Worm (Caenorhabditis elegans) whole organism, young adult: ENCODE measurements around the gene F55B12.10.
A peak's percentile ranks its signal among the peaks of the same experiment; 100 is the strongest.

Experiments used
- B0336.3 ChIP-seq: fragments of 200-800 bp; sonication (Bioruptor generic); IDR thresholded peaks from 2 replicates; pipeline ENCODE4 v1.3.6; 2022; ENCODE audit warnings: missing genetic modification characterization, missing compliant biosample characterization
- F23B12.7 ChIP-seq: sonication (generic microtip); optimal IDR thresholded peaks from 2 replicates; lab custom pipeline; 2017; ENCODE audit warnings: missing genetic modification characterization, mild to moderate bottlenecking, missing compliant biosample characterization, antibody characterized with exemption, moderate library complexity; ENCODE audit not compliant: insufficient read depth
- F39B2.1 ChIP-seq: fragments of 200-800 bp; sonication (Bioruptor generic); IDR thresholded peaks from 2 replicates; pipeline ENCODE4 v1.3.6; 2022; ENCODE audit warnings: missing genetic modification reagents, missing genetic modification characterization, missing compliant biosample characterization
- F49E8.2 ChIP-seq: sonication (generic microtip); optimal IDR thresholded peaks from 3 replicates; lab custom pipeline; 2017; ENCODE audit warnings: missing genetic modification characterization, mild to moderate bottlenecking, missing compliant biosample characterization, antibody characterized with exemption, moderate library complexity; ENCODE audit not compliant: insufficient read depth
- F55B11.4 ChIP-seq: sonication (generic microtip); optimal IDR thresholded peaks from 2 replicates; lab custom pipeline; 2016; ENCODE audit warnings: missing compliant biosample characterization, missing genetic modification characterization, borderline replicate concordance; ENCODE audit not compliant: insufficient read depth
- K12H6.12 ChIP-seq: fragments of 200-800 bp; sonication (Bioruptor generic); optimal IDR thresholded peaks from 2 replicates; lab custom pipeline; 2018; ENCODE audit warnings: mild to moderate bottlenecking, missing genetic modification characterization, missing compliant biosample characterization
- Y56A3A.18 ChIP-seq: fragments of 200-800 bp; sonication (Bioruptor generic); IDR thresholded peaks from 2 replicates; pipeline ENCODE4 v1.3.6; 2022; ENCODE audit warnings: missing genetic modification reagents, missing genetic modification characterization, missing compliant biosample characterization
- ama-1 ChIP-seq, 3 experiments: fragments of 150-350 bp in 1 of 3; sonication (generic microtip) in 2 of 3; optimal IDR thresholded peaks; 2 replicates each; lab custom pipeline; 2014 to 2018; ENCODE audit warnings: missing biosample characterization in 2 of 3, missing genetic modification characterization in 2 of 3, missing genetic modification reagents in 2 of 3
- attf-5 ChIP-seq: fragments of 200-800 bp; sonication (Bioruptor generic); optimal IDR thresholded peaks from 2 replicates; lab custom pipeline; 2018; ENCODE audit warnings: mild to moderate bottlenecking, missing genetic modification characterization, missing compliant biosample characterization
- cebp-1 ChIP-seq, 2 experiments: fragments of 200-800 bp in 1 of 2; sonication (Bioruptor generic) in 1 of 2; sonication (generic microtip) in 1 of 2; IDR thresholded peaks in 1 of 2; optimal IDR thresholded peaks in 1 of 2; 2 replicates each; pipeline versions ENCODE4 v1.3.6 to Lab custom; 2017 to 2022; ENCODE audit warnings: missing compliant biosample characterization in 2 of 2, missing genetic modification characterization in 2 of 2, mild to moderate bottlenecking in 1 of 2, missing genetic modification reagents in 1 of 2, moderate library complexity in 1 of 2
- ceh-100 ChIP-seq: fragments of 200-800 bp; sonication (Bioruptor generic); IDR thresholded peaks from 2 replicates; pipeline ENCODE4 v1.3.6; 2022; ENCODE audit warnings: missing genetic modification reagents, missing genetic modification characterization, missing compliant biosample characterization
- ceh-27 ChIP-seq: fragments of 200-800 bp; sonication (Bioruptor generic); optimal IDR thresholded peaks from 2 replicates; lab custom pipeline; 2018; ENCODE audit warnings: mild to moderate bottlenecking, missing genetic modification characterization, moderate library complexity, missing compliant biosample characterization
- chd-7 ChIP-seq: sonication (generic microtip); optimal IDR thresholded peaks from 2 replicates; lab custom pipeline; 2016; ENCODE audit warnings: mild to moderate bottlenecking, missing genetic modification characterization, moderate library complexity, missing compliant biosample characterization
- egrh-3 ChIP-seq: fragments of 200-800 bp; sonication (Bioruptor generic); IDR thresholded peaks from 2 replicates; pipeline ENCODE4 v1.3.6; 2022; ENCODE audit warnings: missing genetic modification reagents, missing genetic modification characterization, missing compliant biosample characterization
- ekl-4 ChIP-seq: fragments of 200-800 bp; sonication (Bioruptor generic); IDR thresholded peaks from 2 replicates; pipeline ENCODE4 v1.3.6; 2022; ENCODE audit warnings: missing genetic modification reagents, missing genetic modification characterization, missing compliant biosample characterization
- ets-4 ChIP-seq: fragments of 200-800 bp; sonication (Bioruptor generic); optimal IDR thresholded peaks from 2 replicates; lab custom pipeline; 2018; ENCODE audit warnings: mild to moderate bottlenecking, missing genetic modification characterization, missing compliant biosample characterization
- gei-17 ChIP-seq: fragments of 200-800 bp; sonication (Bioruptor generic); optimal IDR thresholded peaks from 2 replicates; lab custom pipeline; 2018; ENCODE audit warnings: mild to moderate bottlenecking, missing genetic modification characterization, missing compliant biosample characterization
- hmg-1.2 ChIP-seq: fragments of 200-800 bp; sonication (Bioruptor generic); IDR thresholded peaks from 2 replicates; pipeline ENCODE4 v1.3.6; 2022; ENCODE audit warnings: missing genetic modification reagents, missing genetic modification characterization, missing compliant biosample characterization
- hmg-20 ChIP-seq: fragments of 200-800 bp; sonication (Bioruptor generic); IDR thresholded peaks from 2 replicates; pipeline ENCODE4 v1.3.6; 2022; ENCODE audit warnings: missing genetic modification reagents, missing genetic modification characterization, missing compliant biosample characterization
- hsf-1 ChIP-seq: fragments of 200-800 bp; sonication (Bioruptor generic); IDR thresholded peaks from 2 replicates; pipeline ENCODE4 v1.3.6; 2022; ENCODE audit warnings: missing genetic modification reagents, missing genetic modification characterization, missing compliant biosample characterization
- let-607 ChIP-seq, 2 experiments: fragments of 200-800 bp in 1 of 2; sonication (Bioruptor generic) in 1 of 2; sonication (generic microtip) in 1 of 2; optimal IDR thresholded peaks; 2 replicates each; lab custom pipeline; 2016 to 2018; ENCODE audit warnings: mild to moderate bottlenecking in 2 of 2, missing compliant biosample characterization in 2 of 2, missing genetic modification characterization in 2 of 2, moderate library complexity in 2 of 2, missing genotype in 1 of 2
- lin-35 ChIP-seq, 3 experiments: fragments of 150-350 bp in 2 of 3; sonication (generic microtip) in 1 of 3; optimal IDR thresholded peaks; 2 replicates each; lab custom pipeline; 2014 to 2018; ENCODE audit warnings: missing biosample characterization in 3 of 3, missing genetic modification characterization in 3 of 3, missing genetic modification reagents in 3 of 3
- lir-1 ChIP-seq: fragments of 200-800 bp; sonication (Bioruptor generic); conservative IDR thresholded peaks from 2 replicates; pipeline ENCODE4 v1.3.6; 2022; ENCODE audit warnings: missing genetic modification reagents, missing genetic modification characterization, missing compliant biosample characterization
- lsl-1 ChIP-seq: fragments of 200-800 bp; sonication (Bioruptor generic); optimal IDR thresholded peaks from 2 replicates; lab custom pipeline; 2018; ENCODE audit warnings: mild to moderate bottlenecking, missing genetic modification characterization, moderate library complexity, missing compliant biosample characterization
- madf-3 ChIP-seq: fragments of 200-800 bp; sonication (Bioruptor generic); IDR thresholded peaks from 2 replicates; pipeline ENCODE4 v1.3.6; 2022; ENCODE audit warnings: missing genetic modification reagents, missing genetic modification characterization, missing compliant biosample characterization
- mxl-1 ChIP-seq: sonication (generic microtip); optimal IDR thresholded peaks from 2 replicates; lab custom pipeline; 2016; ENCODE audit warnings: missing genetic modification characterization, missing compliant biosample characterization
- pbrm-1 ChIP-seq: fragments of 200-800 bp; sonication (Bioruptor generic); IDR thresholded peaks from 2 replicates; pipeline ENCODE4 v1.3.6; 2022; ENCODE audit warnings: missing genetic modification reagents, missing genetic modification characterization, missing compliant biosample characterization
- rcor-1 ChIP-seq: fragments of 200-800 bp; sonication (Bioruptor generic); IDR thresholded peaks from 2 replicates; pipeline ENCODE4 v1.3.6; 2022; ENCODE audit warnings: missing genetic modification reagents, missing genetic modification characterization, missing compliant biosample characterization
- sdz-38 ChIP-seq: sonication (generic microtip); optimal IDR thresholded peaks from 2 replicates; lab custom pipeline; 2016; ENCODE audit warnings: missing genotype, missing genetic modification characterization, missing compliant biosample characterization
- snpc-1.1 ChIP-seq: sonication (generic microtip); optimal IDR thresholded peaks from 2 replicates; lab custom pipeline; 2017; ENCODE audit warnings: missing genetic modification characterization, mild to moderate bottlenecking, missing compliant biosample characterization, antibody characterized with exemption, moderate library complexity, missing genotype, missing genetic modification reagents; ENCODE audit not compliant: insufficient read depth
- snpc-1.3 ChIP-seq: sonication (generic microtip); optimal IDR thresholded peaks from 2 replicates; lab custom pipeline; 2017; ENCODE audit warnings: missing genetic modification characterization, mild to moderate bottlenecking, missing compliant biosample characterization, antibody characterized with exemption, moderate library complexity, missing genotype, missing genetic modification reagents; ENCODE audit not compliant: insufficient read depth
- snpc-4 ChIP-seq, 5 experiments: fragments of 150-350 bp in 1 of 5; sonication (generic microtip) in 4 of 5; optimal IDR thresholded peaks; 2 replicates each; lab custom pipeline; 2014 to 2018; ENCODE audit warnings: missing genetic modification characterization in 5 of 5, missing biosample characterization in 3 of 5, antibody characterized with exemption in 2 of 5, mild to moderate bottlenecking in 2 of 5, missing compliant biosample characterization in 2 of 5, missing genotype in 2 of 5, moderate library complexity in 2 of 5, missing genetic modification reagents in 1 of 5
- somi-1 ChIP-seq: fragments of 200-800 bp; sonication (Bioruptor generic); optimal IDR thresholded peaks from 2 replicates; lab custom pipeline; 2018; ENCODE audit warnings: mild to moderate bottlenecking, missing genetic modification characterization, missing compliant biosample characterization
- tbp1 ChIP-seq: fragments of 200-800 bp; sonication (Bioruptor generic); optimal IDR thresholded peaks from 2 replicates; lab custom pipeline; 2018; ENCODE audit warnings: mild to moderate bottlenecking, missing genetic modification characterization, missing compliant biosample characterization
- unc-130 ChIP-seq: sonication (generic microtip); optimal IDR thresholded peaks from 2 replicates; lab custom pipeline; 2016; ENCODE audit warnings: missing genetic modification reagents, missing genetic modification characterization, missing compliant biosample characterization
- unc-62 ChIP-seq: fragments of 150-350 bp; optimal IDR thresholded peaks from 2 replicates; lab custom pipeline; 2014; ENCODE audit warnings: missing biosample characterization, missing genetic modification reagents, missing genetic modification characterization
- zfh-2 ChIP-seq: fragments of 200-800 bp; sonication (Bioruptor generic); conservative IDR thresholded peaks from 2 replicates; pipeline ENCODE4 v1.3.6; 2022; ENCODE audit warnings: missing genetic modification reagents, missing genetic modification characterization, missing compliant biosample characterization
- ztf-18 ChIP-seq: sonication (generic microtip); optimal IDR thresholded peaks from 2 replicates; lab custom pipeline; 2016; ENCODE audit warnings: missing genotype, mild to moderate bottlenecking, missing genetic modification characterization, missing compliant biosample characterization
- ztf-6 ChIP-seq: fragments of 200-800 bp; sonication (Bioruptor generic); IDR thresholded peaks from 2 replicates; pipeline ENCODE4 v1.3.6; 2022; ENCODE audit warnings: missing genetic modification reagents, missing genetic modification characterization, missing compliant biosample characterization

Gene F55B12.10

DNA sequence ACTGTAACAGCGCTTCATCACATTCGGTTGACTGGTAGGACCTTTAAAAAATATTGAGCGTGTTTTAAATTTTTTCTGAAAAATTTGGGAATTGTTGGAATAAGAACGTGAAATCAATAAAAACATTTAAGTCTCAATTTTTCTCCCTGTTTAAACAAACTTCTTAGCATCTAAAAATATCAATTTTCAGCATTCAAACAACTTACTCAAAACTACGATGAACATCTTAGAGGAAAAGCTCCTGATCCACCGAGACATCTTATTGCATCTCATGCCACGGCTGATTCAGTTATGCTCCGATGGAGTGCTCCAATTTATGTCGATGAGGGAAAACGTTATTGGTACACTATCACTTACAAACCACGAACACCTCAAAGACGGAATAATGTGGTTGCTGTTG lies 40.3 kb upstream of the F55B12.10 start:
- TF ChIP-seq mxl-1 (tag; lab: Kevin White, UChicago) (no peak), unc-130 (GFP tag; lab: Kevin White, UChicago) (no peak), B0336.3 (GFP tag; lab: Robert Waterston, UW) (no peak), hmg-20 (GFP tag; lab: Robert Waterston, UW) (no peak), gei-17 (GFP tag; lab: Kevin White, UChicago) (no peak)

DNA sequence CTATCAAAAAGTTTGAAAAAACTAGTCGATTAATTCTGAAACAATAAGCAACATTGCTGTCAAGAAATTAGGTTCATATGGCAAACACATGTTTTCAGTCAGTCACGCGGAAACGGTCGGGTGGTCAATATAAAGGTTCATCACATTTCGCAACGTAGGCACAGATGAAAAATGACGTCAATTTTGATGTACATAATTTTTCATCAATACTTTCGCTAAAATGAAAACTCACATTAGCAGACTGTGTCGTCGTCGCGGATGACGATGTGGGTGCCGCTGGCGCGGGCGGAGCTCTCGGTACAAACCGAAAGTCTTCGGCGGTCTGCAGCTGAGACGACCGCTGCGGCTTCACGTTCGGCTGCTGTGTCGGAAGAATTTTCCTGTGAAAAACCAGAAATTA lies 35.6 kb upstream of the F55B12.10 start, which contains the start of gene swan-2:
swan-2 (minus strand) TSS at position 380 of the 400 bp plus-strand sequence.
- TF ChIP-seq F55B11.4 (tag; lab: Kevin White, UChicago) (no peak), lsl-1 (GFP tag; lab: Kevin White, UChicago) (no peak), egrh-3 (GFP tag; lab: Robert Waterston, UW) (peak; percentile 46; the same call in 1 of the 2 replicates), cebp-1 (GFP tag; IDR thresholded peaks at IDR 0.05; lab: Robert Waterston, UW) (peak; percentile 84), cebp-1 (tag; optimal IDR thresholded peaks at IDR 0.05; lab: Kevin White, UChicago) (peak; percentile 91), unc-62 (GFP tag; lab: Kevin White, UChicago) (no peak), B0336.3 (GFP tag; lab: Robert Waterston, UW) (no peak), snpc-4 (GFP tag; optimal IDR thresholded peaks at IDR 0.05; lab: Kevin White, UChicago) (no peak), snpc-4 (tag; optimal IDR thresholded peaks at IDR 0.05; lab: Kevin White, UChicago) (no peak), zfh-2 (GFP tag; lab: Robert Waterston, UW) (peak; percentile 83), ama-1 (optimal IDR thresholded peaks at IDR 0.05; lab: Kevin White, UChicago) (no peak), ama-1 (GFP tag; optimal IDR thresholded peaks at IDR 0.05; lab: Kevin White, UChicago) (no peak), sdz-38 (tag; lab: Kevin White, UChicago) (no peak), attf-5 (peak; percentile 11), let-607 (tag; optimal IDR thresholded peaks at IDR 0.05; lab: Kevin White, UChicago) (no peak), snpc-1.3 (tag; lab: Kevin White, UChicago) (no peak), F49E8.2 (tag; lab: Kevin White, UChicago) (no peak)

DNA sequence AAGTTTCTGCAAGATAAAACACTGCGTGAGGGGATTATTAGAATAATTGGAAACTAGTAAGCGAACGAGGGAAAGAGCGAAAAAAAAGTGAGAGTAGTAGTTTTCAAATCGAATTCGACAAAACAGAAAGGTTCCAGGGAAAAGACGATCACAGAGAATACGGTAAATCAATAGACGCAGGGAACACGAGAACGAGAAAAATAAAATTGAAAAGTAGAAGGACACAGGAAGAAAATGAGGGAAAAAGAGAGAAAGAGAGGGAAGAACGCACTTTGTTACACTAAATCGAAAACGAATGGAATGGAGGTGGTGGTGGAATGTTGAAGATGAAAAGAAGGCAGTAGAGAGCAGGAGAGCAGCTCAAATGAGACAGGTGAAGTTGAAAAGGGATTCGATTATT lies 32.3 kb upstream of the F55B12.10 start, which contains the start of gene swan-1:
swan-1 (minus strand) TSS at position 6 of the 400 bp plus-strand sequence.
- no peak for TF ChIP-seq somi-1 (GFP tag; lab: Kevin White, UChicago)
- 0 out of 2 replicates have a peak, but pooled peaks have one; percentile 29 for TF ChIP-seq ekl-4
- TF ChIP-seq pbrm-1, result no peak
- TF ChIP-seq, all 124 proteins: peak for 1

DNA sequence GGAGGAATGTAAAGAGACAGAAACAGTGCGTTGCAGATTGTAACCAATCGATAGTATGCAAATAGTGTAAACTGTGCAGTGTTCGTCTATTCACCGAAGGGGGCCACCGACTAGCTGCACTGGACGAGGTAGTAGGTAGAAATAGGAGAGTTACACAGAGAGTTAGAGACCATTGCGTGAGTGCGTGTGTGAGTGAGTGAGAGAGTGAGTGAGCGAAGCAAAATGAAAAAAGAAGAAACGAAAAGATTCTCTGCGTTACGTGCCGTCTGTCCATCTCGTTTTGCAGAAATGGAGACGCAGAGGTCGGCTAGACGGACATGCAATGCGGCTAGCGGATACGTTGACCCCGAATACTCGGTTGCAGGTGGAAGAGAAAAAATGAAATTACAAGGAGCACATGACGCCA lies 31.1 kb upstream of the F55B12.10 start:
- peak; percentile 31 for TF ChIP-seq chd-7
- TF ChIP-seq F39B2.1 (GFP tag; lab: Robert Waterston, UW), result no peak
- TF ChIP-seq rcor-1 (GFP tag; lab: Robert Waterston, UW), result peak; percentile 57; the same call in 1 of the 2 replicates
- TF ChIP-seq gei-17 (GFP tag; lab: Kevin White, UChicago), result peak; percentile 22
- no peak for TF ChIP-seq ceh-100 (GFP tag; lab: Robert Waterston, UW)
- no peak for TF ChIP-seq hsf-1 (GFP tag; lab: Robert Waterston, UW)
- TF ChIP-seq snpc-1.1 (tag; lab: Kevin White, UChicago), result no peak
- TF ChIP-seq hmg-1.2 (GFP tag; lab: Robert Waterston, UW), result peak; percentile 74; the same call in 1 of the 2 replicates
- TF ChIP-seq lin-35 (GFP tag; optimal IDR thresholded peaks at IDR 0.05; lab: Kevin White, UChicago), result peak in 1 of 3 experiments; percentile 28
- TF ChIP-seq attf-5, result peak; percentile 77
- peak; percentile 60 for TF ChIP-seq ztf-18 (tag; lab: Kevin White, UChicago)
- TF ChIP-seq tbp1, result no peak
- TF ChIP-seq ets-4, result no peak
- no peak for TF ChIP-seq F23B12.7
- peak; percentile 27 for TF ChIP-seq ceh-27 (GFP tag; lab: Kevin White, UChicago)
- TF ChIP-seq madf-3, result no peak
- TF ChIP-seq lir-1, result 0 out of 2 replicates have a peak, but pooled peaks have one; percentile 49
- TF ChIP-seq Y56A3A.18 (GFP tag; lab: Robert Waterston, UW), result 0 out of 2 replicates have a peak, but pooled peaks have one; percentile 44
- no peak for TF ChIP-seq ztf-6
- TF ChIP-seq cebp-1 (GFP tag; IDR thresholded peaks at IDR 0.05; lab: Robert Waterston, UW), result no peak
- no peak for TF ChIP-seq cebp-1 (tag; optimal IDR thresholded peaks at IDR 0.05; lab: Kevin White, UChicago)
- peak; percentile 78 for TF ChIP-seq K12H6.12 (tag; lab: Kevin White, UChicago)
- no peak for TF ChIP-seq snpc-1.3 (tag; lab: Kevin White, UChicago)
